Fruit fly (Drosophila melanogaster) whole organism, wandering third instar larva: ENCODE measurements around the gene Polr3E.

Experiments
- Abd-B ChIP-seq: fragments of >200 bp; optimal IDR thresholded peaks from 2 replicates; lab custom pipeline; 2017; ENCODE audit warnings: missing biosample characterization, missing genetic modification characterization
- CG32264 ChIP-seq: fragments of 200-800 bp; sonication (Bioruptor generic); optimal IDR thresholded peaks from 2 replicates; lab custom pipeline; 2016; ENCODE audit warnings: missing biosample characterization, missing genetic modification characterization
- CG9705 ChIP-seq: fragments of 200-800 bp; sonication (Bioruptor generic); optimal IDR thresholded peaks from 2 replicates; lab custom pipeline; 2018; ENCODE audit warnings: missing biosample characterization, mild to moderate bottlenecking, missing genetic modification characterization
- CrebA ChIP-seq: fragments of 200-800 bp; sonication (Bioruptor generic); optimal IDR thresholded peaks from 2 replicates; lab custom pipeline; 2016; ENCODE audit warnings: missing biosample characterization, mild to moderate bottlenecking, missing genetic modification characterization, borderline replicate concordance
- Dfd ChIP-seq: fragments of >200 bp; optimal IDR thresholded peaks from 2 replicates; lab custom pipeline; 2017; ENCODE audit warnings: missing biosample characterization, missing genetic modification characterization
- Dif ChIP-seq: fragments of 200-275, 200-300 bp; sonication (Bioruptor generic); optimal IDR thresholded peaks from 2 replicates; lab custom pipeline; 2018; ENCODE audit warnings: missing biosample characterization, missing genetic modification characterization; ENCODE audit not compliant: partially characterized antibody
- GATAd ChIP-seq: sonication (Bioruptor generic); optimal IDR thresholded peaks from 2 replicates; lab custom pipeline; 2016; ENCODE audit warnings: missing biosample characterization, missing genetic modification characterization
- HLH106 ChIP-seq: fragments of 200-800 bp; optimal IDR thresholded peaks from 3 replicates; lab custom pipeline; 2019; ENCODE audit warnings: missing biosample characterization, mild to moderate bottlenecking, missing genetic modification characterization, moderate library complexity
- Hnf4 ChIP-seq: fragments of 200-800 bp; sonication (Bioruptor generic); optimal IDR thresholded peaks from 2 replicates; lab custom pipeline; 2016; ENCODE audit warnings: missing biosample characterization, mild to moderate bottlenecking, missing genetic modification characterization
- Hr78 ChIP-seq: fragments of >200 bp; optimal IDR thresholded peaks from 2 replicates; lab custom pipeline; 2017; ENCODE audit warnings: missing biosample characterization, missing genetic modification characterization
- Hr83 ChIP-seq: fragments of 200-300 bp; sonication (Bioruptor generic); optimal IDR thresholded peaks from 2 replicates; lab custom pipeline; 2016; ENCODE audit warnings: missing biosample characterization, mild to moderate bottlenecking, missing genetic modification characterization, moderate library complexity; ENCODE audit not compliant: poor library complexity, severe bottlenecking
- Jra ChIP-seq: sonication (Bioruptor generic); optimal IDR thresholded peaks from 2 replicates; lab custom pipeline; 2016; ENCODE audit warnings: missing biosample characterization, missing genetic modification characterization
- Mio ChIP-seq: sonication (Bioruptor generic); optimal IDR thresholded peaks from 2 replicates; lab custom pipeline; 2016; ENCODE audit warnings: missing biosample characterization, missing genetic modification characterization
- Myc ChIP-seq: fragments of >200 bp; optimal IDR thresholded peaks from 2 replicates; lab custom pipeline; 2017
- OdsH ChIP-seq: fragments of 200-800 bp; sonication (Bioruptor generic); optimal IDR thresholded peaks from 2 replicates; lab custom pipeline; 2016; ENCODE audit warnings: missing biosample characterization, mild to moderate bottlenecking, missing genetic modification characterization
- Sp1 ChIP-seq: fragments of 200-800 bp; sonication (Bioruptor generic); optimal IDR thresholded peaks from 3 replicates; lab custom pipeline; 2019; ENCODE audit warnings: missing biosample characterization, mild to moderate bottlenecking, missing genetic modification characterization, moderate library complexity
- Vsx2 ChIP-seq: fragments of 200-300, 225-300 bp; sonication (Bioruptor generic); optimal IDR thresholded peaks from 2 replicates; lab custom pipeline; 2018; ENCODE audit warnings: missing biosample characterization, missing genetic modification characterization; ENCODE audit not compliant: partially characterized antibody
- brk ChIP-seq: fragments of 200-800 bp; sonication (Bioruptor generic); optimal IDR thresholded peaks from 2 replicates; lab custom pipeline; 2016; ENCODE audit warnings: missing biosample characterization, mild to moderate bottlenecking, missing genetic modification characterization
- dl ChIP-seq, 2 experiments: fragments of 175-275, 200-275 bp in 1 of 2; fragments of 200-275 bp in 1 of 2; sonication (Bioruptor generic); optimal IDR thresholded peaks; lab custom pipeline; 2018; ENCODE audit warnings: mild to moderate bottlenecking in 2 of 2, missing biosample characterization in 2 of 2, missing genetic modification characterization in 2 of 2, moderate library complexity in 2 of 2; ENCODE audit not compliant: partially characterized antibody in 2 of 2, insufficient read depth in 1 of 2
- dmrt93B ChIP-seq: fragments of 200-800 bp; sonication (Bioruptor generic); optimal IDR thresholded peaks from 2 replicates; lab custom pipeline; 2018; ENCODE audit warnings: missing biosample characterization, mild to moderate bottlenecking, missing genetic modification characterization
- dsf ChIP-seq: sonication (Bioruptor generic); optimal IDR thresholded peaks from 2 replicates; lab custom pipeline; 2016; ENCODE audit warnings: missing biosample characterization, missing genetic modification characterization, borderline replicate concordance
- ey ChIP-seq: fragments of 200-800 bp; sonication (Bioruptor generic); optimal IDR thresholded peaks from 2 replicates; lab custom pipeline; 2016; ENCODE audit warnings: missing biosample characterization, missing genetic modification characterization
- foxo ChIP-seq, 2 experiments: fragments of 200-800 bp; sonication (Bioruptor generic); optimal IDR thresholded peaks; 2 replicates in 1 of 2; 3 replicates in 1 of 2; lab custom pipeline; 2016 to 2017; ENCODE audit warnings: missing biosample characterization in 2 of 2, missing genetic modification characterization in 2 of 2
- fru ChIP-seq: fragments of 200-800 bp; sonication (Bioruptor generic); optimal IDR thresholded peaks from 3 replicates; lab custom pipeline; 2016; ENCODE audit warnings: missing biosample characterization, mild to moderate bottlenecking, missing genetic modification characterization
- h ChIP-seq: fragments of 200-800 bp; sonication (Bioruptor generic); optimal IDR thresholded peaks from 3 replicates; lab custom pipeline; 2016; ENCODE audit warnings: missing biosample characterization, mild to moderate bottlenecking, missing genetic modification characterization
- jim ChIP-seq: fragments of 175-275, 200-325 bp; sonication (Bioruptor generic); optimal IDR thresholded peaks from 2 replicates; lab custom pipeline; 2016; ENCODE audit warnings: missing biosample characterization, mild to moderate bottlenecking, missing genetic modification characterization
- lola ChIP-seq: fragments of >200 bp; optimal IDR thresholded peaks from 2 replicates; lab custom pipeline; 2017; ENCODE audit warnings: missing biosample characterization, missing genetic modification characterization
- pan ChIP-seq: fragments of >200 bp; optimal IDR thresholded peaks from 2 replicates; lab custom pipeline; 2017
- psq ChIP-seq: fragments of 200-800 bp; sonication (Bioruptor generic); optimal IDR thresholded peaks from 3 replicates; lab custom pipeline; 2017; ENCODE audit warnings: missing biosample characterization, mild to moderate bottlenecking, missing genetic modification characterization, moderate library complexity
- rgr ChIP-seq: fragments of 200-800 bp; sonication (Bioruptor generic); optimal IDR thresholded peaks from 3 replicates; lab custom pipeline; 2016; ENCODE audit warnings: missing biosample characterization, mild to moderate bottlenecking, missing genetic modification characterization
- sage ChIP-seq: fragments of 200-800 bp; sonication (Bioruptor generic); optimal IDR thresholded peaks from 2 replicates; lab custom pipeline; 2016; ENCODE audit warnings: missing biosample characterization, mild to moderate bottlenecking, missing genetic modification characterization
- sv ChIP-seq: fragments of 200-800 bp; sonication (Bioruptor generic); optimal IDR thresholded peaks from 3 replicates; lab custom pipeline; 2016; ENCODE audit warnings: missing biosample characterization, missing genetic modification characterization
- tai ChIP-seq: sonication (Bioruptor generic); optimal IDR thresholded peaks from 2 replicates; lab custom pipeline; 2016; ENCODE audit warnings: missing biosample characterization, missing genetic modification characterization
- usp ChIP-seq: fragments of >200 bp; optimal IDR thresholded peaks from 2 replicates; lab custom pipeline; 2017; ENCODE audit warnings: missing biosample characterization, missing genetic modification characterization
- woc ChIP-seq: sonication (Bioruptor generic); optimal IDR thresholded peaks from 2 replicates; lab custom pipeline; 2016; ENCODE audit warnings: missing biosample characterization, mild to moderate bottlenecking, missing genetic modification characterization

Gene Polr3E

dm6 chr3L:21054188-21054893, 22.7 kb downstream of the Polr3E start:
- TF ChIP-seq Mio (GFP tag; lab: Kevin White, UChicago) (no peak), Myc (lab: Kevin White, UChicago) (no peak), lola (GFP tag; lab: Kevin White, UChicago) (no peak), Hr83 (GFP tag; lab: Kevin White, UChicago) (no peak), Hnf4 (GFP tag; lab: Kevin White, UChicago) (no peak), Jra (GFP tag; lab: Kevin White, UChicago) (no peak), usp (GFP tag; lab: Kevin White, UChicago) (no peak), CG9705 (GFP tag; lab: Kevin White, UChicago) (no peak), brk (GFP tag; lab: Kevin White, UChicago) (no peak), Dfd (GFP tag; lab: Kevin White, UChicago) (no peak)

DNA sequence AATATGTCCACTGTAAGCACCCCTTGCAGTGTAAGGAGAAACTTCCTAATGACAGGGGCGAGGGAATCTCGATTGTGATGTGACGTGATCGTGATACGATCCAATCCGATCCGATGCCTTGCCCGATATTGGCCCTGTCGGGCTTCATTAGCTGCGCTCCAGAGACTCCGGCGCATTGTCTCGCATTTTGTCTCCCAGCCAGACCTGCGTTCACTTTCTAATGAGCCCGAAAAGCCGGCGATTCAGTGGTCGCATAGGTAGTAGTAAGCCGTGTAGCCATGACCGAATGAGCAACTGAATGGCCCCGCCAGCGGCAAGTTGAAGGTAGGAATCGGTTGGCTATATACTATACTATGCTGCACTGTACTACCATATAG, 23.3 kb downstream of the Polr3E start:
- TF ChIP-seq tai (GFP tag; lab: Kevin White, UChicago) = no peak
- no peak for TF ChIP-seq fru (GFP tag; lab: Kevin White, UChicago)
- no peak for TF ChIP-seq psq (GFP tag; lab: Kevin White, UChicago)
- TF ChIP-seq Hnf4 (GFP tag; lab: Kevin White, UChicago) = no peak
- no peak for TF ChIP-seq lola (GFP tag; lab: Kevin White, UChicago)
- TF ChIP-seq dl (GFP tag; optimal IDR thresholded peaks at IDR 0.05; lab: Kevin White, UChicago; ENCODE audit: insufficient read depth in 1 of 2, partially characterized antibody in 2 of 2) = no peak
- TF ChIP-seq dmrt93B (GFP tag; lab: Kevin White, UChicago) = no peak
- TF ChIP-seq CrebA (GFP tag; lab: Kevin White, UChicago) = no peak
- TF ChIP-seq OdsH = no peak
- no peak for TF ChIP-seq Hr78 (GFP tag; lab: Kevin White, UChicago)
- no peak for TF ChIP-seq h (GFP tag; lab: Kevin White, UChicago)
- TF ChIP-seq Hr83 (GFP tag; lab: Kevin White, UChicago) = no peak
- no peak for TF ChIP-seq Sp1 (GFP tag; lab: Kevin White, UChicago)
- TF ChIP-seq CG32264 (GFP tag; lab: Kevin White, UChicago) = no peak

DNA sequence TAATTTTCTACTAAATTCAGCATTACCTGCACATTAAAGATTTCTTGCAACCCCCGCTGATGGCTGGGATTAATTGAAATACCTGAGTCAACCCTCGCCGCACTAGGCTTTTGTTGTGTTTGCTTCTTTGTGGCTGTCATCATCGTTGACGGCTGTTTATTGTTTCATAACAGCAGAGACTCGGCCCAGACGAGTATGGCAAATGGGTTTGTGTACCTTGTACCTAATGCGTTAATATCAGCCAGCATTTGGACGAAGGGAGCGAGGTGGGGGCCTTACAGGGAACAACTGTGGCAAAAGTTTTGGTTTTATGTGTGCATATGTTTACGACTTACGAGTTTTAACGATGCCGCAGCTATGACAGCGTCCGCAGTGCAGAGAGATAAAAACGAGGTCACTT, 24.2 kb downstream of the Polr3E start:
- TF ChIP-seq CrebA (GFP tag; lab: Kevin White, UChicago) (no peak), Jra (GFP tag; lab: Kevin White, UChicago) (no peak), Abd-B (GFP tag; lab: Kevin White, UChicago) (no peak), dsf (GFP tag; lab: Kevin White, UChicago) (no peak), Hnf4 (GFP tag; lab: Kevin White, UChicago) (no peak), Hr78 (GFP tag; lab: Kevin White, UChicago) (no peak), Dfd (GFP tag; lab: Kevin White, UChicago) (no peak), Dif (GFP tag; lab: Kevin White, UChicago) (no peak), OdsH (no peak)
- TF ChIP-seq, all 38 proteins: peak for 0

DNA sequence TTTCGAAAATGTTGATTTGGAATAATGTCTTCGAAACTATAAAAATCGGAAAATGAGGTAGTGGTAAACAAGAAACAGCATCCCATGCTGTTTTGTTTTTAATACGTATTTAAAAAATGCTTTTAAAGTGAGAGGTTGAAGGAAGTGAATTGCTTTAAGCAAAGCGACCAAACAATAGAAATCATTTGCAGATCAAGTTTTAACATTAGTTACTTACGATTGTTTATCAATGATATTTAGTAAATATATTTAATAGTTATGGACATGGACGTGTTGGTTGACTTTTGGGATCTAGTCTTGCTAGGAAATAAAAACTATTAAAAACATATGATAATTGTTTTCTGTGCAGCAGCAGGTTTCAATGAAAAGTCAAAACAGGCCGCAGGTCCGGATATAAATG, 24.7 kb downstream of the Polr3E start:
- TF ChIP-seq tai (GFP tag; lab: Kevin White, UChicago) (peak; percentile 5), foxo (GFP tag; optimal IDR thresholded peaks at IDR 0.05; lab: Kevin White, UChicago) (no peak)

dm6 chr3L:21056792-21057567, 25.4 kb downstream of the Polr3E start:
- TF ChIP-seq lola (GFP tag; lab: Kevin White, UChicago) (no peak), ey (GFP tag; lab: Kevin White, UChicago) (peak; percentile 62), Mio (GFP tag; lab: Kevin White, UChicago) (no peak), Dfd (GFP tag; lab: Kevin White, UChicago) (no peak), Hr83 (GFP tag; lab: Kevin White, UChicago) (peak; percentile 24), foxo (GFP tag; optimal IDR thresholded peaks at IDR 0.05; lab: Kevin White, UChicago) (peak in 1 of 2 experiments; percentile 56), pan (lab: Kevin White, UChicago) (peak; percentile 37), Vsx2 (GFP tag; lab: Kevin White, UChicago) (no peak), Abd-B (GFP tag; lab: Kevin White, UChicago) (no peak), Sp1 (GFP tag; lab: Kevin White, UChicago) (peak; percentile 47), tai (GFP tag; lab: Kevin White, UChicago) (peak; percentile 55), dmrt93B (GFP tag; lab: Kevin White, UChicago) (peak; percentile 37), woc (GFP tag; lab: Kevin White, UChicago) (peak; percentile 89), GATAd (GFP tag; lab: Kevin White, UChicago) (no peak), fru (GFP tag; lab: Kevin White, UChicago) (peak; percentile 50), sv (GFP tag; lab: Kevin White, UChicago) (no peak), h (GFP tag; lab: Kevin White, UChicago) (peak; percentile 33), CrebA (GFP tag; lab: Kevin White, UChicago) (no peak), CG32264 (GFP tag; lab: Kevin White, UChicago) (no peak), HLH106 (peak; percentile 43), jim (GFP tag; lab: Kevin White, UChicago) (no peak), rgr (GFP tag; lab: Kevin White, UChicago) (peak; percentile 35), usp (GFP tag; lab: Kevin White, UChicago) (no peak), sage (GFP tag; lab: Kevin White, UChicago) (no peak)
